Worm (Caenorhabditis elegans): ENCODE data around the gene R07B1.8.

The R07B1.8 gene

ce11 chrX:9872554-9872953 lies at the start of gene R07B1.8:
R07B1.8 (minus strand) TSS chrX:9872654.
- TF ChIP-seq him-1 (tag; optimal IDR thresholded peaks at IDR 0.05) (no peak), dao-5 (tag; optimal IDR thresholded peaks at IDR 0.05) (no peak), W03F9.2 (tag; optimal IDR thresholded peaks at IDR 0.05) (no peak)

- TF ChIP-seq W03F9.2 (tag; optimal IDR thresholded peaks at IDR 0.05) (no peak), him-1 (tag; optimal IDR thresholded peaks at IDR 0.05) (no peak), dao-5 (tag; optimal IDR thresholded peaks at IDR 0.05) (no peak)
These were observed 48.8 kb upstream of the R07B1.8 start, which contains the start of gene C17G1.2 for ce11 chrX:9921257-9921656. C17G1.2 (plus strand) TSS chrX:9921557.

ce11 chrX:9918997-9919396 lies 46.5 kb upstream of the R07B1.8 start, which contains the start of gene folr-1:
folr-1 (plus strand) TSS chrX:9919297.
- TF ChIP-seq him-1 (tag; optimal IDR thresholded peaks at IDR 0.05) (no peak), dao-5 (tag; optimal IDR thresholded peaks at IDR 0.05) (no peak), W03F9.2 (tag; optimal IDR thresholded peaks at IDR 0.05) (no peak)

ce11 chrX:9917362-9917761 lies 44.9 kb upstream of the R07B1.8 start, which contains the start of gene F21G4.6:
F21G4.6 (minus strand) TSS chrX:9917448.
- no peak for TF ChIP-seq W03F9.2 (tag; optimal IDR thresholded peaks at IDR 0.05)
- no peak for TF ChIP-seq him-1 (tag; optimal IDR thresholded peaks at IDR 0.05)
- no peak for TF ChIP-seq dao-5 (tag; optimal IDR thresholded peaks at IDR 0.05)

- TF ChIP-seq dao-5 (tag; optimal IDR thresholded peaks at IDR 0.05), result no peak
- no peak for TF ChIP-seq W03F9.2 (tag; optimal IDR thresholded peaks at IDR 0.05)
- TF ChIP-seq him-1 (tag; optimal IDR thresholded peaks at IDR 0.05), result no peak
These were observed 33.4 kb upstream of the R07B1.8 start, which contains the start of gene F21G4.5 for ce11 chrX:9905840-9906239. F21G4.5 (plus strand) TSS chrX:9906140.

ce11 chrX:9899426-9900131 lies 27.1 kb upstream of the R07B1.8 start, which contains the start of gene phf-34:
phf-34 (minus strand) TSS chrX:9899476.
- TF ChIP-seq W03F9.2 (tag; optimal IDR thresholded peaks at IDR 0.05) (peak; percentile 42), dao-5 (tag; optimal IDR thresholded peaks at IDR 0.05) (no peak)

ce11 chrX:9894844-9895243 lies 22.4 kb upstream of the R07B1.8 start, which contains the start of gene F21G4.3:
F21G4.3 (plus strand) TSS chrX:9895144.
- TF ChIP-seq W03F9.2 (tag; optimal IDR thresholded peaks at IDR 0.05) (no peak), him-1 (tag; optimal IDR thresholded peaks at IDR 0.05) (no peak), dao-5 (tag; optimal IDR thresholded peaks at IDR 0.05) (no peak)

ce11 chrX:9893069-9893468 lies 20.6 kb upstream of the R07B1.8 start:
- TF ChIP-seq him-1 (tag; optimal IDR thresholded peaks at IDR 0.05) (no peak), W03F9.2 (tag; optimal IDR thresholded peaks at IDR 0.05) (no peak), dao-5 (tag; optimal IDR thresholded peaks at IDR 0.05) (no peak)

- no peak for TF ChIP-seq dao-5 (tag; optimal IDR thresholded peaks at IDR 0.05)
- no peak for TF ChIP-seq him-1 (tag; optimal IDR thresholded peaks at IDR 0.05)
- no peak for TF ChIP-seq W03F9.2 (tag; optimal IDR thresholded peaks at IDR 0.05)
These were observed 19.9 kb upstream of the R07B1.8 start, which contains the start of gene F21G4.1 for ce11 chrX:9892323-9892722. F21G4.1 (minus strand) TSS chrX:9892328.

- TF ChIP-seq W03F9.2 (tag; optimal IDR thresholded peaks at IDR 0.05), result no peak
- TF ChIP-seq dao-5 (tag; optimal IDR thresholded peaks at IDR 0.05), result no peak
- TF ChIP-seq him-1 (tag; optimal IDR thresholded peaks at IDR 0.05), result no peak
These were observed 11.4 kb upstream of the R07B1.8 start, which contains the start of gene mrp-4 for ce11 chrX:9883837-9884324. mrp-4 (plus strand) TSS chrX:9884274.

- TF ChIP-seq dao-5 (tag; optimal IDR thresholded peaks at IDR 0.05) (no peak), him-1 (tag; optimal IDR thresholded peaks at IDR 0.05) (no peak), W03F9.2 (tag; optimal IDR thresholded peaks at IDR 0.05) (no peak)
These were observed 10.1 kb upstream of the R07B1.8 start for ce11 chrX:9882572-9882971.

ce11 chrX:9882112-9882511 lies 9.7 kb upstream of the R07B1.8 start, which contains the start of gene glo-1:
glo-1 (minus strand) TSS chrX:9882212.
- TF ChIP-seq him-1 (tag; optimal IDR thresholded peaks at IDR 0.05) (no peak), W03F9.2 (tag; optimal IDR thresholded peaks at IDR 0.05) (no peak), dao-5 (tag; optimal IDR thresholded peaks at IDR 0.05) (no peak)

- TF ChIP-seq dao-5 (tag; optimal IDR thresholded peaks at IDR 0.05), result no peak
- no peak for TF ChIP-seq W03F9.2 (tag; optimal IDR thresholded peaks at IDR 0.05)
- TF ChIP-seq him-1 (tag; optimal IDR thresholded peaks at IDR 0.05), result no peak
These were observed 4.7 kb upstream of the R07B1.8 start, which contains the start of gene R07B1.9 for ce11 chrX:9877117-9877516. R07B1.9 (plus strand) TSS chrX:9877417.

ce11 chrX:9869522-9869921 lies 2.9 kb downstream of the R07B1.8 start, which contains the start of gene R07B1.13:
R07B1.13 (plus strand) TSS chrX:9869822.
- TF ChIP-seq W03F9.2 (tag; optimal IDR thresholded peaks at IDR 0.05), result no peak
- TF ChIP-seq him-1 (tag; optimal IDR thresholded peaks at IDR 0.05), result no peak
- TF ChIP-seq dao-5 (tag; optimal IDR thresholded peaks at IDR 0.05), result no peak
